Fruit fly (Drosophila melanogaster): Measurements from ENCODE around the gene Pde1c.

Gene Pde1c

DNA sequence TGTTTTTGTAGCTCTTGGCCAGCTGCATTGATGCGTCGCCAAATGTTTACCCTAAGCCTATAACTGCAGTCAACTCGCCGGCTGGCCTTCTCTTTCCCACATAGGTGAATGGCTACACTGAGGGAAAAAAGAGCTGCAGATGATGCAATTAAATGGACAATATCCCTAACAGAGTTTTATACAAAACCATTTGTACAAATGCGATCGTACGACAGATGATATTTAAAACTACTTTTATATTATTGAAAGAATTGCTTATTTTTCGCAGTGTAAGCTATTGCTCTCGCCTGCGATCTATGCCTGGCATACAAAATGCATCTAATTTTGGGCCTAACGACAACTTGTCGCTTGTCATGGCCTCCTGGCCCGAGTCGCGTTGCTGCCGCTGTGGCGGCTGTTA lies 21.5 kb upstream of the Pde1c start (continued):
- TF ChIP-seq CG1621 (tag; optimal IDR thresholded peaks at IDR 0.05) (peak; percentile 64), CG6854 (GFP tag; optimal IDR thresholded peaks at IDR 0.05) (no peak), net (GFP tag; optimal IDR thresholded peaks at IDR 0.05) (peak; percentile 81), dsx (GFP tag; optimal IDR thresholded peaks at IDR 0.05; ENCODE audit: poor library complexity, severe bottlenecking) (peak; percentile 7), CG10631 (GFP tag; optimal IDR thresholded peaks at IDR 0.05) (peak; percentile 80), CG32006 (GFP tag; optimal IDR thresholded peaks at IDR 0.05) (peak; percentile 94), ss (GFP tag; optimal IDR thresholded peaks at IDR 0.05) (peak in 1 of 2 experiments; percentile 23), Eip75B (GFP tag; optimal IDR thresholded peaks at IDR 0.05) (peak; percentile 59), acj6 (GFP tag; optimal IDR thresholded peaks at IDR 0.05) (peak; percentile 73), CG8632 (GFP tag; optimal IDR thresholded peaks at IDR 0.05) (peak; percentile 33), esn (GFP tag; optimal IDR thresholded peaks at IDR 0.05) (no peak), Sox15 (GFP tag; optimal IDR thresholded peaks at IDR 0.05) (peak; percentile 3), Ets21C (GFP tag; optimal IDR thresholded peaks at IDR 0.05) (no peak), cyc (GFP tag; optimal IDR thresholded peaks at IDR 0.05) (peak; percentile 26), achi (GFP tag; optimal IDR thresholded peaks at IDR 0.05) (peak; percentile 78)

DNA sequence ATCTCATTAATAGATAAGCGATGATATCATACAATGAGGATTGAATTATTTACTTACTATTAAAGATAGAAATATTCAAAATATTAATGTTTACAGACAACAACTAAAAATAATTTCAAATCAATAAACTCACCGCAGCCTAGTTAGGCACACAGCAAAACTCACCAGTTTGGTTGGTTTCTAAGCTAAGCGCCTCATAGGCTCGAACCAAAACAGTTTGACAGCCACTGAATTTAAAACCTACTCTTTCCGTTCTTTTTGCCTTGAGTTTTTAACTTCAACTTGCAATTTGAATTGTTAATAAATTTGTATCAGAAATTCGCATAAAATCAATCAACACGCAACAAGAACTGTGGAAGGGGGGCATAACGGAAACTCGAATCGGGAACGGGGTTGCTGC lies 20.1 kb upstream of the Pde1c start:
- TF ChIP-seq svp (GFP tag) (no peak), OdsH (GFP tag; optimal IDR thresholded peaks at IDR 0.05) (no peak), CG16779 (tag; optimal IDR thresholded peaks at IDR 0.05) (no peak), Eip93F (GFP tag; optimal IDR thresholded peaks at IDR 0.05) (no peak), fd59A (GFP tag; optimal IDR thresholded peaks at IDR 0.05) (no peak), Hr38 (GFP tag; optimal IDR thresholded peaks at IDR 0.05) (no peak), CG15336 (GFP tag; IDR thresholded peaks at IDR 0.05) (no peak), CG8632 (GFP tag; optimal IDR thresholded peaks at IDR 0.05) (no peak), Ets21C (GFP tag; optimal IDR thresholded peaks at IDR 0.05) (no peak), CG6854 (GFP tag; optimal IDR thresholded peaks at IDR 0.05) (no peak), ss (GFP tag; optimal IDR thresholded peaks at IDR 0.05) (no peak), dac (GFP tag; optimal IDR thresholded peaks at IDR 0.05) (no peak), CG6808 (GFP tag; optimal IDR thresholded peaks at IDR 0.05) (no peak)

DNA sequence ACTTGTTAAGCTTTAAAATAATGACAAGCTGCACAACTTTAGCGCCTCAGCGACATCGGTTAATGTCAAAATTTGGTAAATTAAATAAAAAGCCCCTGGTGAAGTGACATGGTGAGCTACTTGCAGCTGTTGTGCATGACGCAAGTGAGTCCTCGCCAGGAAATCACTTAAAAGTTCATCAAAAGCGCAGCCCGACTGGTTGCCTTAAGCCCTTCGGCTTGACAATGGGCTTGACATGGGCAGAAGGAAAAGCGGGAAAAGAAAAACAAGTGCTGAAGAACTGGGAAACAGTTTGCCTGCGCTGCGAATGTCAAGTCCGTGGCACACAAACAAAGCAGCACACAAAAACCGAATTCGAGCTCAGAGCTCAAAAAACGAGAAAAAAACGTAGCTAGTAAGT lies 19.3 kb upstream of the Pde1c start, which contains the start of gene CG16964:
CG16964 (plus strand) TSS at position 301 of the 400 bp plus-strand sequence.
- no peak for TF ChIP-seq dac (GFP tag; optimal IDR thresholded peaks at IDR 0.05)
- no peak for TF ChIP-seq Met (GFP tag; optimal IDR thresholded peaks at IDR 0.05)
- no peak for TF ChIP-seq Eip78C (GFP tag)

DNA sequence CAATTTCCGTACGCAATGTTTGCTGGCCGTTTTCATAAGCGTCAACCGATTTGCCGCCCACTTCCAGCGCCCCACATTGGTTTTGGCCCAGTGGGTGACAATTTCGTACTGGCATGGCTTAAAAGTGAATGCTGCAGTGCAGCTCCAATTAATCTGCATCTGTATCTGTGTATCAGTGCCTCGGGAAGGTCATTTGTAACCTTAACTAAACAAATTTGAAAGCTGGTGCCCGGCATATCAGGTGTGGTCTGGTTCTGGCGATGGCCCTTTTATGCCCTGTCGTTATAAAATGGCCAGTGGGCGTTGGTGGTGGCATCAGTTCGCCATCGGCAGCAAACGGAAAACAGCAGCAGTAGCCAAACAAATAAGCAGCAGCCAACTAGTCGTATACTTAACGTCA lies 15.5 kb upstream of the Pde1c start, which contains the start of gene Crys:
Crys (plus strand) TSS at position 301 of the 400 bp plus-strand sequence.
- TF ChIP-seq Eip78C (GFP tag) (no peak), ss (GFP tag; optimal IDR thresholded peaks at IDR 0.05) (no peak), eg (GFP tag; IDR thresholded peaks at IDR 0.05) (no peak), Met (GFP tag; optimal IDR thresholded peaks at IDR 0.05) (no peak), CG6276 (GFP tag; optimal IDR thresholded peaks at IDR 0.05) (no peak), dsx (GFP tag; optimal IDR thresholded peaks at IDR 0.05; ENCODE audit: poor library complexity, severe bottlenecking) (no peak), pdm3 (GFP tag; optimal IDR thresholded peaks at IDR 0.05) (no peak), Sox102F (GFP tag; optimal IDR thresholded peaks at IDR 0.05) (no peak), cyc (GFP tag; optimal IDR thresholded peaks at IDR 0.05) (no peak), CG8319 (GFP tag; optimal IDR thresholded peaks at IDR 0.05) (no peak), dac (GFP tag; optimal IDR thresholded peaks at IDR 0.05) (no peak), CG15336 (GFP tag; IDR thresholded peaks at IDR 0.05) (no peak), salr (GFP tag; optimal IDR thresholded peaks at IDR 0.05) (no peak), CG6792 (GFP tag; optimal IDR thresholded peaks at IDR 0.05) (no peak), Smox (GFP tag; optimal IDR thresholded peaks at IDR 0.05) (no peak), Hr39 (GFP tag; optimal IDR thresholded peaks at IDR 0.05) (no peak), Gug (GFP tag; IDR thresholded peaks at IDR 0.05) (no peak)

Data from whole organism, prepupa.